Worm (Caenorhabditis elegans) whole organism, L4 larva: ENCODE measurements around the gene atp-2.

Experiments
- F10B5.3 ChIP-seq: sonication (generic microtip); optimal IDR thresholded peaks from 2 replicates; lab custom pipeline; 2016; ENCODE audit warnings: mild to moderate bottlenecking, missing genetic modification characterization, missing compliant biosample characterization
- F26F4.8 ChIP-seq: fragments of 200-800 bp; sonication (Bioruptor generic); conservative IDR thresholded peaks from 2 replicates; pipeline ENCODE4 v1.3.6; 2022; ENCODE audit warnings: missing genetic modification characterization, missing compliant biosample characterization
- F44E2.7 ChIP-seq: fragments of 200-800 bp; sonication (Bioruptor generic); IDR thresholded peaks from 2 replicates; pipeline ENCODE4 v2.1.2; 2022; ENCODE audit warnings: missing genetic modification characterization, missing compliant biosample characterization
- T20F7.1 ChIP-seq: fragments of 200-800 bp; sonication (Bioruptor generic); optimal IDR thresholded peaks from 2 replicates; lab custom pipeline; 2018; ENCODE audit warnings: mild to moderate bottlenecking, missing genetic modification characterization, missing compliant biosample characterization
- T26A8.4 ChIP-seq: fragments of 200-800 bp; sonication (Bioruptor generic); IDR thresholded peaks from 2 replicates; pipeline ENCODE4 v1.3.6; 2022; ENCODE audit warnings: missing genetic modification characterization, missing compliant biosample characterization
- Y48G9A.11 ChIP-seq: fragments of 200-800 bp; sonication (Bioruptor generic); IDR thresholded peaks from 2 replicates; pipeline ENCODE4 v1.3.6; 2022; ENCODE audit warnings: missing genetic modification reagents, missing genetic modification characterization, missing compliant biosample characterization
- Y5F2A.4 ChIP-seq: fragments of 200-800 bp; sonication (Bioruptor generic); optimal IDR thresholded peaks from 2 replicates; lab custom pipeline; 2018; ENCODE audit warnings: mild to moderate bottlenecking, missing genetic modification characterization, missing compliant biosample characterization
- ZK546.5 ChIP-seq, 2 experiments: sonication (generic microtip); optimal IDR thresholded peaks; 2 replicates each; lab custom pipeline; 2017; ENCODE audit warnings: missing biosample characterization in 2 of 2, missing genetic modification characterization in 2 of 2
- arid-1 ChIP-seq: fragments of 200-800 bp; sonication (Bioruptor generic); conservative IDR thresholded peaks from 2 replicates; pipeline ENCODE4 v1.3.6; 2022; ENCODE audit warnings: missing genetic modification reagents, missing genetic modification characterization, missing compliant biosample characterization
- attf-4 ChIP-seq: sonication (generic microtip); optimal IDR thresholded peaks from 3 replicates; lab custom pipeline; 2017; ENCODE audit warnings: missing biosample characterization, missing genetic modification characterization
- ceh-20 ChIP-seq: fragments of 200-800 bp; sonication (Bioruptor generic); IDR thresholded peaks from 2 replicates; pipeline ENCODE4 v1.3.6; 2022; ENCODE audit warnings: missing genetic modification reagents, missing genetic modification characterization, missing compliant biosample characterization
- ceh-32 ChIP-seq: sonication (generic microtip); optimal IDR thresholded peaks from 2 replicates; lab custom pipeline; 2016; ENCODE audit warnings: mild to moderate bottlenecking, missing genetic modification characterization, missing compliant biosample characterization; ENCODE audit not compliant: poor library complexity
- cey-2 ChIP-seq: sonication (generic microtip); optimal IDR thresholded peaks from 3 replicates; lab custom pipeline; 2017; ENCODE audit warnings: missing genetic modification characterization, mild to moderate bottlenecking, missing compliant biosample characterization, antibody characterized with exemption, borderline replicate concordance; ENCODE audit not compliant: insufficient read depth
- daf-12 ChIP-seq: fragments of 150-350 bp; optimal IDR thresholded peaks from 2 replicates; lab custom pipeline; 2014; ENCODE audit warnings: missing biosample characterization, missing genetic modification reagents, missing genetic modification characterization
- daf-16 ChIP-seq, 3 experiments: sonication (generic microtip); optimal IDR thresholded peaks; 2 replicates each; lab custom pipeline; 2016 to 2017; ENCODE audit warnings: missing genetic modification characterization in 3 of 3, missing genetic modification reagents in 3 of 3, mild to moderate bottlenecking in 2 of 3, missing compliant biosample characterization in 2 of 3, missing biosample characterization in 1 of 3, moderate library complexity in 1 of 3
- daf-19 ChIP-seq: fragments of 200-800 bp; sonication (Bioruptor generic); conservative IDR thresholded peaks from 2 replicates; pipeline ENCODE4 v1.3.6; 2022; ENCODE audit warnings: missing genetic modification characterization, missing compliant biosample characterization
- dmd-6 ChIP-seq: fragments of 200-800 bp; sonication (Bioruptor generic); IDR thresholded peaks from 2 replicates; pipeline ENCODE4 v1.3.6; 2022; ENCODE audit warnings: missing genetic modification reagents, missing genetic modification characterization, missing compliant biosample characterization
- dmd-8 ChIP-seq: fragments of 200-800 bp; sonication (Bioruptor generic); IDR thresholded peaks from 2 replicates; pipeline ENCODE4 v1.3.6; 2022; ENCODE audit warnings: missing genetic modification characterization, missing compliant biosample characterization
- dmd-9 ChIP-seq: fragments of 200-800 bp; sonication (Bioruptor generic); IDR thresholded peaks from 2 replicates; pipeline ENCODE4 v1.3.6; 2022; ENCODE audit warnings: missing genetic modification reagents, missing genetic modification characterization, missing compliant biosample characterization
- dpl-1 ChIP-seq: fragments of 150-350 bp; optimal IDR thresholded peaks from 2 replicates; lab custom pipeline; 2014; ENCODE audit warnings: missing biosample characterization, missing genetic modification reagents, missing genetic modification characterization
- dve-1 ChIP-seq: sonication (generic microtip); optimal IDR thresholded peaks from 2 replicates; lab custom pipeline; 2017; ENCODE audit warnings: antibody characterized with exemption, mild to moderate bottlenecking, missing genetic modification characterization, missing compliant biosample characterization; ENCODE audit not compliant: insufficient read depth
- egl-27 ChIP-seq: sonication (generic microtip); optimal IDR thresholded peaks from 3 replicates; lab custom pipeline; 2017; ENCODE audit warnings: missing biosample characterization, missing genetic modification reagents, missing genetic modification characterization
- fos-1 ChIP-seq: fragments of 150-350 bp; optimal IDR thresholded peaks from 2 replicates; lab custom pipeline; 2014; ENCODE audit warnings: missing biosample characterization, missing genetic modification characterization
- hif-1 ChIP-seq, 2 experiments: sonication (generic microtip); optimal IDR thresholded peaks; 2 replicates each; lab custom pipeline; 2016 to 2017; ENCODE audit warnings: missing compliant biosample characterization in 2 of 2, missing genetic modification characterization in 2 of 2, missing genetic modification reagents in 2 of 2, missing genotype in 2 of 2, mild to moderate bottlenecking in 1 of 2
- hlh-11 ChIP-seq: fragments of 200-800 bp; sonication (Bioruptor generic); optimal IDR thresholded peaks from 2 replicates; lab custom pipeline; 2018; ENCODE audit warnings: mild to moderate bottlenecking, missing genetic modification characterization, missing compliant biosample characterization
- lim-7 ChIP-seq: fragments of 200-800 bp; sonication (Bioruptor generic); IDR thresholded peaks from 2 replicates; pipeline ENCODE4 v1.3.6; 2022; ENCODE audit warnings: missing genetic modification characterization, missing compliant biosample characterization
- lin-1 ChIP-seq: fragments of 200-800 bp; sonication (Bioruptor generic); IDR thresholded peaks from 2 replicates; pipeline ENCODE4 v1.3.6; 2022; ENCODE audit warnings: missing genetic modification reagents, missing genetic modification characterization, missing compliant biosample characterization
- lin-29 ChIP-seq: fragments of 200-800 bp; sonication (Bioruptor generic); IDR thresholded peaks from 2 replicates; pipeline ENCODE4 v1.3.6; 2022; ENCODE audit warnings: missing genetic modification reagents, missing genetic modification characterization, missing compliant biosample characterization
- madf-5 ChIP-seq, 2 experiments: fragments of 200-800 bp; sonication (Bioruptor generic); IDR thresholded peaks; 2 replicates each; pipeline ENCODE4 v1.3.6; 2022; ENCODE audit warnings: missing compliant biosample characterization in 2 of 2, missing genetic modification characterization in 2 of 2
- madf-9 ChIP-seq: fragments of 200-800 bp; sonication (Bioruptor generic); conservative IDR thresholded peaks from 2 replicates; pipeline ENCODE4 v1.3.6; 2022; ENCODE audit warnings: missing genetic modification reagents, missing genetic modification characterization, missing compliant biosample characterization
- mdt-29 ChIP-seq: fragments of 200-800 bp; sonication (Bioruptor generic); IDR thresholded peaks from 2 replicates; pipeline ENCODE4 v1.3.6; 2022; ENCODE audit warnings: missing genetic modification reagents, missing genetic modification characterization, missing compliant biosample characterization
- mep-1 ChIP-seq: fragments of 150-350 bp; sonication (generic microtip); optimal IDR thresholded peaks from 3 replicates; lab custom pipeline; 2014; ENCODE audit warnings: missing biosample characterization, missing genetic modification characterization
- mxl-2 ChIP-seq: fragments of 200-800 bp; sonication (Bioruptor generic); conservative IDR thresholded peaks from 2 replicates; pipeline ENCODE4 v1.3.6; 2022; ENCODE audit warnings: missing genetic modification reagents, missing genetic modification characterization, missing compliant biosample characterization
- nhr-10 ChIP-seq: fragments of 150-350 bp; optimal IDR thresholded peaks from 2 replicates; lab custom pipeline; 2014; ENCODE audit warnings: missing biosample characterization, missing genetic modification characterization
- nhr-102 ChIP-seq: sonication (generic microtip); optimal IDR thresholded peaks from 2 replicates; lab custom pipeline; 2016; ENCODE audit warnings: mild to moderate bottlenecking, missing genetic modification characterization, moderate library complexity, missing compliant biosample characterization
- nhr-111 ChIP-seq: fragments of 200-800 bp; sonication (Bioruptor generic); optimal IDR thresholded peaks from 2 replicates; lab custom pipeline; 2018; ENCODE audit warnings: mild to moderate bottlenecking, missing genetic modification characterization, missing compliant biosample characterization
- nhr-41 ChIP-seq: fragments of 200-800 bp; sonication (Bioruptor generic); IDR thresholded peaks from 2 replicates; pipeline ENCODE4 v1.3.6; 2022; ENCODE audit warnings: missing genetic modification reagents, missing genetic modification characterization, missing compliant biosample characterization
- nhr-42 ChIP-seq: fragments of 200-800 bp; sonication (Bioruptor generic); IDR thresholded peaks from 2 replicates; pipeline ENCODE4 v1.3.6; 2022; ENCODE audit warnings: missing genetic modification characterization, missing compliant biosample characterization
- nhr-77 ChIP-seq: fragments of 150-350 bp; optimal IDR thresholded peaks from 2 replicates; lab custom pipeline; 2014; ENCODE audit warnings: missing biosample characterization, missing genetic modification characterization
- pqm-1 ChIP-seq: sonication (generic microtip); optimal IDR thresholded peaks from 2 replicates; lab custom pipeline; 2017; ENCODE audit warnings: missing biosample characterization, missing genetic modification characterization
- rbr-2 ChIP-seq: sonication (generic microtip); optimal IDR thresholded peaks from 2 replicates; lab custom pipeline; 2016; ENCODE audit warnings: missing genotype, missing genetic modification characterization, missing compliant biosample characterization
- skn-1 ChIP-seq: fragments of 150-350 bp; optimal IDR thresholded peaks from 2 replicates; lab custom pipeline; 2014; ENCODE audit warnings: missing biosample characterization, missing genetic modification characterization
- snpc-1.2 ChIP-seq: fragments of 200-800 bp; sonication (Bioruptor generic); IDR thresholded peaks from 2 replicates; pipeline ENCODE4 v1.3.6; 2022; ENCODE audit warnings: missing genetic modification reagents, missing genetic modification characterization, missing compliant biosample characterization
- spr-1 ChIP-seq: sonication (generic microtip); optimal IDR thresholded peaks from 2 replicates; lab custom pipeline; 2016; ENCODE audit warnings: mild to moderate bottlenecking, missing genetic modification characterization, missing compliant biosample characterization
- spr-3 ChIP-seq: fragments of 200-800 bp; sonication (Bioruptor generic); optimal IDR thresholded peaks from 2 replicates; lab custom pipeline; 2018; ENCODE audit warnings: mild to moderate bottlenecking, missing genetic modification characterization, missing compliant biosample characterization
- tag-97 ChIP-seq: fragments of 200-800 bp; sonication (Bioruptor generic); IDR thresholded peaks from 2 replicates; pipeline ENCODE4 v1.3.6; 2022; ENCODE audit warnings: missing genetic modification characterization, missing compliant biosample characterization
- unc-39 ChIP-seq: sonication (generic microtip); optimal IDR thresholded peaks from 2 replicates; lab custom pipeline; 2017; ENCODE audit warnings: missing biosample characterization, missing genetic modification characterization
- zfp-3 ChIP-seq: fragments of 200-800 bp; sonication (Bioruptor generic); conservative IDR thresholded peaks from 2 replicates; pipeline ENCODE4 v1.3.6; 2022; ENCODE audit warnings: missing genetic modification reagents, missing genetic modification characterization, missing compliant biosample characterization
- ztf-11 ChIP-seq: fragments of 150-350 bp; optimal IDR thresholded peaks from 2 replicates; lab custom pipeline; 2014; ENCODE audit warnings: missing biosample characterization, missing genetic modification characterization
- ztf-7 ChIP-seq: fragments of 150-350 bp; optimal IDR thresholded peaks from 2 replicates; lab custom pipeline; 2014; ENCODE audit warnings: missing biosample characterization, missing genetic modification characterization

Gene atp-2

ce11 chrIII:5200349-5200748, 27.9 kb upstream of the atp-2 start (continued):
- peak; percentile 34; the same call in 1 of the 2 replicates for TF ChIP-seq dmd-6 (GFP tag; lab: Robert Waterston, UW)
- no peak for TF ChIP-seq attf-4 (tag; lab: Kevin White, UChicago)
- TF ChIP-seq ztf-11 (tag; lab: Kevin White, UChicago): no peak
- no peak for TF ChIP-seq snpc-1.2
- no peak for TF ChIP-seq hlh-11 (tag; lab: Kevin White, UChicago)
- TF ChIP-seq madf-9: no peak
- TF ChIP-seq skn-1: no peak
- TF ChIP-seq daf-12 (tag; lab: Kevin White, UChicago): no peak
- TF ChIP-seq arid-1 (GFP tag; lab: Robert Waterston, UW): no peak
- no peak for TF ChIP-seq daf-16 (GFP tag; optimal IDR thresholded peaks at IDR 0.05; lab: Kevin White, UChicago)
- peak; percentile 13 for TF ChIP-seq daf-16 (tag; optimal IDR thresholded peaks at IDR 0.05; lab: Kevin White, UChicago)
- no peak for TF ChIP-seq Y48G9A.11
- peak; percentile 71 for TF ChIP-seq nhr-77
- peak; percentile 8 for TF ChIP-seq mep-1
- no peak for TF ChIP-seq egl-27 (tag; lab: Kevin White, UChicago)
- no peak for TF ChIP-seq dmd-8 (GFP tag; lab: Robert Waterston, UW)
- no peak for TF ChIP-seq ceh-20 (GFP tag; lab: Robert Waterston, UW)
- TF ChIP-seq zfp-3 (GFP tag; lab: Robert Waterston, UW): no peak
- no peak for TF ChIP-seq lin-29
- TF ChIP-seq nhr-41: no peak
- no peak for TF ChIP-seq mxl-2 (GFP tag; lab: Robert Waterston, UW)
- no peak for TF ChIP-seq Y5F2A.4
- TF ChIP-seq ZK546.5 (tag; optimal IDR thresholded peaks at IDR 0.05; lab: Kevin White, UChicago): no peak
- 0 out of 2 replicates have a peak, but pooled peaks have one; percentile 34 for TF ChIP-seq lim-7 (GFP tag; lab: Robert Waterston, UW)
- TF ChIP-seq nhr-102 (tag; lab: Kevin White, UChicago): no peak
- TF ChIP-seq tag-97 (GFP tag; lab: Robert Waterston, UW): no peak
- TF ChIP-seq nhr-10: no peak
- no peak for TF ChIP-seq spr-1 (tag; lab: Kevin White, UChicago)
- no peak for TF ChIP-seq F26F4.8 (GFP tag; lab: Robert Waterston, UW)
- TF ChIP-seq T20F7.1 (GFP tag; lab: Kevin White, UChicago): peak; percentile 19
- no peak for TF ChIP-seq unc-39 (tag; lab: Kevin White, UChicago)
- no peak for TF ChIP-seq cey-2
- TF ChIP-seq pqm-1 (tag; lab: Kevin White, UChicago): peak; percentile 75
- TF ChIP-seq dpl-1 (GFP tag; lab: Kevin White, UChicago): no peak
- TF ChIP-seq, all 104 proteins: peak for 13

- TF ChIP-seq dve-1 (peak; percentile 97), daf-12 (tag; lab: Kevin White, UChicago) (no peak), dpl-1 (GFP tag; lab: Kevin White, UChicago) (peak; percentile 22), cey-2 (peak; percentile 12), hif-1 (tag; optimal IDR thresholded peaks at IDR 0.05; lab: Kevin White, UChicago) (peak in 1 of 2 experiments; percentile 47), ztf-7 (peak; percentile 41), attf-4 (tag; lab: Kevin White, UChicago) (no peak), pqm-1 (tag; lab: Kevin White, UChicago) (peak; percentile 82), rbr-2 (tag; lab: Kevin White, UChicago) (no peak), F10B5.3 (no peak), fos-1 (tag; lab: Kevin White, UChicago) (no peak), lin-1 (GFP tag; lab: Robert Waterston, UW) (peak; percentile 59), daf-19 (GFP tag; lab: Robert Waterston, UW) (no peak), mdt-29 (GFP tag; lab: Robert Waterston, UW) (no peak), madf-5 (GFP tag; IDR thresholded peaks at IDR 0.05; lab: Robert Waterston, UW) (no peak), hlh-11 (tag; lab: Kevin White, UChicago) (peak; percentile 86), nhr-111 (GFP tag; lab: Kevin White, UChicago) (no peak), nhr-77 (peak; percentile 97), dmd-9 (GFP tag; lab: Robert Waterston, UW) (no peak), ceh-32 (tag; lab: Kevin White, UChicago) (no peak), T26A8.4 (GFP tag; lab: Robert Waterston, UW) (0 out of 2 replicates have a peak, but pooled peaks have one; percentile 23), spr-3 (GFP tag; lab: Kevin White, UChicago) (no peak), nhr-42 (no peak), F44E2.7 (GFP tag; lab: Robert Waterston, UW) (no peak), arid-1 (GFP tag; lab: Robert Waterston, UW) (no peak), tag-97 (GFP tag; lab: Robert Waterston, UW) (no peak)
These were observed 26.9 kb upstream of the atp-2 start for ce11 chrIII:5201267-5201666.
